Worm (Caenorhabditis elegans): ENCODE results near the gene D1005.10.
A peak's percentile ranks its signal among the peaks of the same experiment; 100 is the strongest.

Gene D1005.10

DNA sequence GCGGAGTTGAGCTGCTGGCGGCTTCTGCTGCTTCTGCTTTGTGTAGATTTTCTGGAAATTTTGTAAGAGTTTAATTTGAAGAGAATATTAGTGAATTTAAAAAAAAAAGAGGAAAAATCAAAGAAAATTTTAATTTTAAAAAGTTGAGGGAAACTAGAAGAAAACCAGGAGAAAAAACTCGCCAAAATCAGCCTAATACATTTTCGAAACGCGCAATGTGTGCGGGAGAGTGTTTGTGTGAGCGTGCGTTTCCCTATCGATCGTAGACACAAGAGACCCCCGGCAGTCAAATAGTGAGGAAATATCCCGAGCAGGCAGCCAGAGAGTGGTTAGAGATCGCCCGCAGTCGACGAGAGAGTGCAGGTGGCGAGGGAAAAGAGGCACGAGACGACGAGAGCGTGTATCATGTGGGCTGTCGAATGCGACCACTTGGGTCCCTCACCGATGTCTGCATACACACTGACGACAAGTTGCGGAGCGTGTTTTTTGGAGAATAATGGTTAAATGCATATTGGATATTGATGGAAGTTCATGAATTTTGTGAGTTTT is 39.3 kb downstream of the D1005.10 start, which contains the start of gene zfp-3 (continued):
- TF ChIP-seq tbp1 (GFP tag; optimal IDR thresholded peaks at IDR 0.05) (peak; percentile 67), ccch-3 (GFP tag; optimal IDR thresholded peaks at IDR 0.05) (no peak), cebp-2 (GFP tag; IDR thresholded peaks at IDR 0.05) (no peak)

DNA sequence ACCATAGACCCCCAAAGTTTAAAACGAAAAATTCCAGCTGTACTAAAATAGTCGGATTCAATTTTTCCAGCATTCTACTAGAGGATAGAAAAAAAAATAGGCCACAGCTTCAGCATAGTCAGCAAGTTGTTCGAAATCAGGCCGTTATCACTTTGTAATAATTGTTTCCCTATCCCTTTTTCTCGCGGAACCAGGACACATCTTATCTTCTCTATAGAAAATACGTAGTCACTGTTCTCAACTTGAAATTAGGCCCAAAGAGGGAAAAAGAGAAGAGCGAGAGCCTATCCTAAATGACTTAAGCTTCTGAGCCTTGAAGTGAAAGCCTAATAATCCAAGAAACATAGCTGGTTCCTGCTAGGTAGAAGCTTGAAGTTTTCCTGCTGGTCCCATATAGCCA is 40.3 kb downstream of the D1005.10 start:
- TF ChIP-seq tlf-1 (GFP tag; optimal IDR thresholded peaks at IDR 0.05), result peak; percentile 33
- TF ChIP-seq F55B11.4 (tag; optimal IDR thresholded peaks at IDR 0.05; ENCODE audit: borderline replicate concordance, insufficient read depth), result no peak
- no peak for TF ChIP-seq gei-17 (GFP tag; optimal IDR thresholded peaks at IDR 0.05)
- TF ChIP-seq Y53G8AR.9 (GFP tag; conservative IDR thresholded peaks at IDR 0.05), result no peak
- no peak for TF ChIP-seq ceh-91 (GFP tag; IDR thresholded peaks at IDR 0.05)
- no peak for TF ChIP-seq F49E8.2 (tag; optimal IDR thresholded peaks at IDR 0.05; ENCODE audit: insufficient read depth)
- no peak for TF ChIP-seq nhr-179 (tag; optimal IDR thresholded peaks at IDR 0.05)
- TF ChIP-seq ceh-79 (tag; optimal IDR thresholded peaks at IDR 0.05), result no peak
- TF ChIP-seq F10E7.11 (tag; optimal IDR thresholded peaks at IDR 0.05), result no peak
- no peak for TF ChIP-seq akir-1 (GFP tag; optimal IDR thresholded peaks at IDR 0.05)
- no peak for TF ChIP-seq lsy-27 (tag; optimal IDR thresholded peaks at IDR 0.05; ENCODE audit: borderline replicate concordance, insufficient read depth)
- TF ChIP-seq Y56A3A.18 (GFP tag; IDR thresholded peaks at IDR 0.05), result no peak
- TF ChIP-seq T26A5.8 (tag; optimal IDR thresholded peaks at IDR 0.05), result no peak
- no peak for TF ChIP-seq egrh-3 (GFP tag; IDR thresholded peaks at IDR 0.05)
- peak; percentile 17 for TF ChIP-seq repo-1 (tag; optimal IDR thresholded peaks at IDR 0.05)
- peak; percentile 26; the same call in 1 of the 2 replicates for TF ChIP-seq K11D2.4 (GFP tag; IDR thresholded peaks at IDR 0.05)
- no peak for TF ChIP-seq B0261.1 (tag; optimal IDR thresholded peaks at IDR 0.05)
- TF ChIP-seq nfya-2 (GFP tag; IDR thresholded peaks at IDR 0.05), result no peak
- no peak for TF ChIP-seq Y53F4B.3 (GFP tag; IDR thresholded peaks at IDR 0.05)
- TF ChIP-seq F33H1.4 (GFP tag; IDR thresholded peaks at IDR 0.05), result no peak
- no peak for TF ChIP-seq Y67H2A.10 (GFP tag; conservative IDR thresholded peaks at IDR 0.05)
- TF ChIP-seq pbrm-1 (GFP tag; IDR thresholded peaks at IDR 0.05), result peak; percentile 31; the same call in 1 of the 2 replicates
- TF ChIP-seq ekl-4 (GFP tag; IDR thresholded peaks at IDR 0.05), result no peak
- TF ChIP-seq lag-1 (GFP tag; IDR thresholded peaks at IDR 0.05), result 0 out of 2 replicates have a peak, but pooled peaks have one; percentile 11
- no peak for TF ChIP-seq sdz-38 (tag; optimal IDR thresholded peaks at IDR 0.05)
- TF ChIP-seq B0336.3 (GFP tag; IDR thresholded peaks at IDR 0.05), result peak; percentile 36; the same call in 1 of the 2 replicates
- no peak for TF ChIP-seq unc-130 (GFP tag; optimal IDR thresholded peaks at IDR 0.05)
- 0 out of 2 replicates have a peak, but pooled peaks have one; percentile 36 for TF ChIP-seq hmg-20 (GFP tag; IDR thresholded peaks at IDR 0.05)
- TF ChIP-seq unc-62 (GFP tag; optimal IDR thresholded peaks at IDR 0.05), result no peak
- no peak for TF ChIP-seq chd-7 (tag; optimal IDR thresholded peaks at IDR 0.05)
- TF ChIP-seq ZK185.1 (tag; optimal IDR thresholded peaks at IDR 0.05; ENCODE audit: poor library complexity, severe bottlenecking), result peak; percentile 44
- no peak for TF ChIP-seq hlh-12 (tag; optimal IDR thresholded peaks at IDR 0.05)
- TF ChIP-seq snpc-4 (GFP tag; optimal IDR thresholded peaks at IDR 0.05), result no peak
- TF ChIP-seq snpc-4 (tag; optimal IDR thresholded peaks at IDR 0.05), result no peak
- TF ChIP-seq lsl-1 (GFP tag; optimal IDR thresholded peaks at IDR 0.05), result no peak
- peak; percentile 13 for TF ChIP-seq lin-54 (GFP tag; optimal IDR thresholded peaks at IDR 0.05)
- TF ChIP-seq sptf-2 (GFP tag; optimal IDR thresholded peaks at IDR 0.05), result no peak
- TF ChIP-seq hmg-1.2 (GFP tag; IDR thresholded peaks at IDR 0.05), result peak; percentile 25; the same call in 1 of the 2 replicates
- TF ChIP-seq egl-44 (GFP tag; IDR thresholded peaks at IDR 0.05), result no peak
- TF ChIP-seq Y79H2A.3 (GFP tag; conservative IDR thresholded peaks at IDR 0.05), result no peak
- TF ChIP-seq madf-10 (tag; optimal IDR thresholded peaks at IDR 0.05), result peak; percentile 25
- 0 out of 2 replicates have a peak, but pooled peaks have one; percentile 16 for TF ChIP-seq dox-1 (GFP tag; IDR thresholded peaks at IDR 0.05)
- TF ChIP-seq sea-2 (GFP tag; IDR thresholded peaks at IDR 0.05), result no peak
- TF ChIP-seq lin-40 (tag; optimal IDR thresholded peaks at IDR 0.05), result peak; percentile 22
